Fruit fly (Drosophila melanogaster) whole organism, embryonic: ENCODE measurements around the gene CG43850.

ENCODE experiments used
- Ada2b ChIP-seq: fragments of 200-800 bp; sonication (Bioruptor generic); IDR thresholded peaks from 2 replicates; pipeline ENCODE4 v1.3.6; 2022; ENCODE audit warnings: missing biosample characterization, missing genetic modification characterization
- Awh ChIP-seq: fragments of 200-800 bp; sonication (Bioruptor generic); IDR thresholded peaks from 2 replicates; pipeline ENCODE4, ENCODE4 v1.3.6; 2022; ENCODE audit warnings: missing biosample characterization, missing genetic modification characterization
- Bdp1 ChIP-seq: fragments of 200-800 bp; sonication (Bioruptor generic); optimal IDR thresholded peaks from 3 replicates; lab custom pipeline; 2016; ENCODE audit warnings: missing biosample characterization, missing genetic modification characterization
- Bgb ChIP-seq: fragments of 200-800 bp; sonication (Bioruptor generic); IDR thresholded peaks from 2 replicates; pipeline ENCODE4 v1.3.6; 2022; ENCODE audit warnings: missing biosample characterization, missing genetic modification characterization; ENCODE audit not compliant: partially characterized antibody
- Bteb2 ChIP-seq: fragments of 200-800 bp; sonication (Bioruptor generic); optimal IDR thresholded peaks from 2 replicates; lab custom pipeline; 2016; ENCODE audit warnings: missing biosample characterization, missing genetic modification characterization
- CG10654 ChIP-seq: fragments of 200-800 bp; sonication (Bioruptor generic); optimal IDR thresholded peaks from 2 replicates; lab custom pipeline; 2016; ENCODE audit warnings: missing biosample characterization, missing genetic modification characterization
- CG11504 ChIP-seq: fragments of 200-800 bp; sonication (Bioruptor generic); optimal IDR thresholded peaks from 3 replicates; lab custom pipeline; 2019; ENCODE audit warnings: missing biosample characterization, mild to moderate bottlenecking, missing genetic modification characterization, moderate library complexity
- CG11723 ChIP-seq: fragments of 200-800 bp; sonication (Bioruptor generic); optimal IDR thresholded peaks from 2 replicates; lab custom pipeline; 2017; ENCODE audit warnings: missing biosample characterization, mild to moderate bottlenecking, missing genetic modification characterization
- CG1529 ChIP-seq: fragments of 200-800 bp; sonication (Bioruptor generic); optimal IDR thresholded peaks from 3 replicates; lab custom pipeline; 2018; ENCODE audit warnings: missing biosample characterization, missing genetic modification characterization
- CG2116 ChIP-seq: fragments of 200-800 bp; sonication (Bioruptor generic); optimal IDR thresholded peaks from 3 replicates; lab custom pipeline; 2018; ENCODE audit warnings: missing biosample characterization, mild to moderate bottlenecking, missing genetic modification characterization
- CG30403 ChIP-seq: fragments of 200-800 bp; sonication (Bioruptor generic); optimal IDR thresholded peaks from 3 replicates; lab custom pipeline; 2016; ENCODE audit warnings: missing biosample characterization, missing genetic modification characterization
- CG4328 ChIP-seq: fragments of 200-800 bp; sonication (Bioruptor generic); optimal IDR thresholded peaks from 3 replicates; lab custom pipeline; 2017; ENCODE audit warnings: missing biosample characterization, missing genetic modification reagents, missing genetic modification characterization
- CG4404 ChIP-seq: fragments of 200-800 bp; sonication (Bioruptor generic); IDR thresholded peaks from 2 replicates; pipeline ENCODE4 v1.3.6; 2022; ENCODE audit warnings: missing biosample characterization, missing genetic modification characterization
- CG6654 ChIP-seq: fragments of 200-800 bp; sonication (Bioruptor generic); optimal IDR thresholded peaks from 2 replicates; lab custom pipeline; 2017; ENCODE audit warnings: missing biosample characterization, mild to moderate bottlenecking, missing genetic modification characterization
- CG6791 ChIP-seq: fragments of 200-800 bp; sonication (Bioruptor generic); IDR thresholded peaks from 3 replicates; pipeline ENCODE4 v1.3.6; 2022; ENCODE audit warnings: missing biosample characterization, missing genetic modification characterization; ENCODE audit not compliant: partially characterized antibody
- CG8290 ChIP-seq, 3 experiments: fragments of 200-800 bp; sonication (Bioruptor generic); optimal IDR thresholded peaks; 2 replicates each; lab custom pipeline; 2016 to 2019; ENCODE audit warnings: missing biosample characterization in 3 of 3, missing genetic modification characterization in 3 of 3, mild to moderate bottlenecking in 2 of 3, moderate library complexity in 1 of 3
- CG8765 ChIP-seq: fragments of 200-800 bp; sonication (Bioruptor generic); IDR thresholded peaks from 2 replicates; pipeline ENCODE4 v1.3.6; 2022; ENCODE audit warnings: missing biosample characterization, missing genetic modification characterization
- CG8924 ChIP-seq: fragments of 200-800 bp; optimal IDR thresholded peaks from 3 replicates; lab custom pipeline; 2019; ENCODE audit warnings: missing biosample characterization, mild to moderate bottlenecking, missing genetic modification characterization, moderate library complexity
- CoRest ChIP-seq: fragments of 200-800 bp; sonication (Bioruptor generic); optimal IDR thresholded peaks from 3 replicates; lab custom pipeline; 2018; ENCODE audit warnings: missing biosample characterization, mild to moderate bottlenecking, missing genetic modification characterization, moderate library complexity
- Dip2 ChIP-seq: fragments of 200-800 bp; sonication (Bioruptor generic); IDR thresholded peaks from 2 replicates; pipeline ENCODE4 v1.3.6; 2022; ENCODE audit warnings: missing biosample characterization, missing genetic modification characterization
- Dip3 ChIP-seq: fragments of 200-800 bp; sonication (Bioruptor generic); optimal IDR thresholded peaks from 3 replicates; lab custom pipeline; 2016; ENCODE audit warnings: missing biosample characterization, missing genetic modification characterization
- Elba2 ChIP-seq: fragments of 200-800 bp; sonication (Bioruptor generic); optimal IDR thresholded peaks from 3 replicates; lab custom pipeline; 2016; ENCODE audit warnings: missing biosample characterization, missing genetic modification characterization
- Fer1 ChIP-seq: fragments of 200-800 bp; sonication (Bioruptor generic); optimal IDR thresholded peaks from 2 replicates; lab custom pipeline; 2017; ENCODE audit warnings: missing biosample characterization, mild to moderate bottlenecking, missing genetic modification characterization
- Fer2 ChIP-seq: fragments of 200-800 bp; sonication (Bioruptor generic); optimal IDR thresholded peaks from 2 replicates; lab custom pipeline; 2018; ENCODE audit warnings: missing biosample characterization, mild to moderate bottlenecking, missing genetic modification characterization, moderate library complexity
- Gsc ChIP-seq: fragments of 200-800 bp; sonication (Bioruptor generic); IDR thresholded peaks from 2 replicates; pipeline ENCODE4 v1.3.6; 2022; ENCODE audit warnings: missing biosample characterization, missing genetic modification characterization
- HmgZ ChIP-seq: fragments of 200-800 bp; sonication (Bioruptor generic); optimal IDR thresholded peaks from 2 replicates; lab custom pipeline; 2018; ENCODE audit warnings: missing biosample characterization, mild to moderate bottlenecking, missing genetic modification characterization
- Hr39 ChIP-seq: fragments of >200 bp; optimal IDR thresholded peaks from 2 replicates; lab custom pipeline; 2017
- NfI ChIP-seq: fragments of 200-800 bp; sonication (Bioruptor generic); optimal IDR thresholded peaks from 3 replicates; lab custom pipeline; 2018; ENCODE audit warnings: missing biosample characterization, mild to moderate bottlenecking, missing genetic modification characterization, moderate library complexity
- Poxn ChIP-seq: fragments of 200-800 bp; sonication (Bioruptor generic); IDR thresholded peaks from 2 replicates; pipeline ENCODE4 v1.3.6; 2022; ENCODE audit warnings: missing biosample characterization, missing genetic modification characterization
- Rx ChIP-seq: fragments of 200-800 bp; sonication (Bioruptor generic); IDR thresholded peaks from 2 replicates; pipeline ENCODE4 v1.3.6; 2022; ENCODE audit warnings: missing biosample characterization, missing genetic modification characterization
- aop ChIP-seq: fragments of 200-800 bp; sonication (Bioruptor generic); IDR thresholded peaks from 2 replicates; pipeline ENCODE4 v1.3.6; 2022; ENCODE audit warnings: missing biosample characterization, missing genetic modification characterization
- br ChIP-seq: fragments of >200 bp; optimal IDR thresholded peaks from 2 replicates; lab custom pipeline; 2017
- dm ChIP-seq: fragments of 200-800 bp; sonication (Bioruptor generic); optimal IDR thresholded peaks from 3 replicates; lab custom pipeline; 2016; ENCODE audit warnings: missing biosample characterization, missing genetic modification characterization
- dmrt99B ChIP-seq: fragments of 200-800 bp; sonication (Bioruptor generic); optimal IDR thresholded peaks from 2 replicates; lab custom pipeline; 2018; ENCODE audit warnings: missing biosample characterization, mild to moderate bottlenecking, missing genetic modification characterization, moderate library complexity
- esg ChIP-seq: fragments of 200-800 bp; sonication (Bioruptor generic); conservative IDR thresholded peaks from 2 replicates; pipeline ENCODE4 v1.3.6; 2022; ENCODE audit warnings: missing biosample characterization, missing genetic modification characterization
- fd96Cb ChIP-seq: fragments of 200-800 bp; sonication (Bioruptor generic); optimal IDR thresholded peaks from 2 replicates; lab custom pipeline; 2018; ENCODE audit warnings: missing biosample characterization, mild to moderate bottlenecking, missing genetic modification characterization, moderate library complexity
- hbn ChIP-seq: fragments of 200-800 bp; sonication (Bioruptor generic); IDR thresholded peaks from 2 replicates; pipeline ENCODE4 v1.3.6; 2022; ENCODE audit warnings: missing biosample characterization, missing genetic modification characterization; ENCODE audit not compliant: partially characterized antibody
- ind ChIP-seq: fragments of 200-800 bp; sonication (Bioruptor generic); optimal IDR thresholded peaks from 3 replicates; lab custom pipeline; 2016; ENCODE audit warnings: missing biosample characterization, missing genetic modification characterization
- jigr1 ChIP-seq: fragments of 200-800 bp; sonication (Bioruptor generic); IDR thresholded peaks from 3 replicates; pipeline ENCODE4 v1.3.6; 2022; ENCODE audit warnings: missing biosample characterization, missing genetic modification characterization
- kah ChIP-seq: fragments of 200-800 bp; sonication (Bioruptor generic); optimal IDR thresholded peaks from 2 replicates; lab custom pipeline; 2018; ENCODE audit warnings: missing biosample characterization, mild to moderate bottlenecking, missing genetic modification characterization
- luna ChIP-seq: fragments of 200-800 bp; sonication (Bioruptor generic); optimal IDR thresholded peaks from 2 replicates; lab custom pipeline; 2016; ENCODE audit warnings: missing biosample characterization, missing genetic modification characterization
- pb ChIP-seq: fragments of 200-800 bp; sonication (Bioruptor generic); optimal IDR thresholded peaks from 3 replicates; lab custom pipeline; 2016; ENCODE audit warnings: missing biosample characterization, missing genetic modification characterization
- pros ChIP-seq: fragments of 200-800 bp; sonication (Bioruptor generic); optimal IDR thresholded peaks from 3 replicates; lab custom pipeline; 2019; ENCODE audit warnings: missing biosample characterization, mild to moderate bottlenecking, missing genetic modification characterization, moderate library complexity
- rib ChIP-seq: fragments of 200-800 bp; sonication (Bioruptor generic); IDR thresholded peaks from 2 replicates; pipeline ENCODE4 v1.3.6; 2022; ENCODE audit warnings: missing biosample characterization, missing genetic modification characterization
- schlank ChIP-seq: fragments of 200-800 bp; sonication (Bioruptor generic); optimal IDR thresholded peaks from 2 replicates; lab custom pipeline; 2018; ENCODE audit warnings: missing biosample characterization, mild to moderate bottlenecking, missing genetic modification characterization
- scrt ChIP-seq: fragments of 200-800 bp; sonication (Bioruptor generic); optimal IDR thresholded peaks from 2 replicates; lab custom pipeline; 2018; ENCODE audit warnings: missing biosample characterization, mild to moderate bottlenecking, missing genetic modification characterization, moderate library complexity
- sens-2 ChIP-seq: fragments of 200-800 bp; sonication (Bioruptor generic); IDR thresholded peaks from 2 replicates; pipeline ENCODE4 v1.3.6; 2022; ENCODE audit warnings: missing biosample characterization, missing genetic modification characterization
- slp2 ChIP-seq: fragments of 200-800 bp; sonication (Bioruptor generic); optimal IDR thresholded peaks from 2 replicates; lab custom pipeline; 2016; ENCODE audit warnings: missing biosample characterization, missing genetic modification characterization
- ssp ChIP-seq: fragments of 200-800 bp; sonication (Bioruptor generic); IDR thresholded peaks from 2 replicates; pipeline ENCODE4 v1.3.6; 2022; ENCODE audit warnings: missing biosample characterization, missing genetic modification characterization
- tin ChIP-seq: fragments of 200-800 bp; sonication (Bioruptor generic); optimal IDR thresholded peaks from 3 replicates; lab custom pipeline; 2016; ENCODE audit warnings: missing biosample characterization, missing genetic modification characterization
- zen2 ChIP-seq: fragments of 200-800 bp; sonication (Bioruptor generic); IDR thresholded peaks from 3 replicates; pipeline ENCODE4 v1.3.6; 2022; ENCODE audit warnings: missing biosample characterization, missing genetic modification characterization; ENCODE audit not compliant: partially characterized antibody
- zfh1 ChIP-seq: fragments of 200-800 bp; sonication (Bioruptor generic); IDR thresholded peaks from 3 replicates; pipeline ENCODE4 v1.3.6; 2022; ENCODE audit warnings: missing biosample characterization, missing genetic modification characterization

The CG43850 gene

DNA sequence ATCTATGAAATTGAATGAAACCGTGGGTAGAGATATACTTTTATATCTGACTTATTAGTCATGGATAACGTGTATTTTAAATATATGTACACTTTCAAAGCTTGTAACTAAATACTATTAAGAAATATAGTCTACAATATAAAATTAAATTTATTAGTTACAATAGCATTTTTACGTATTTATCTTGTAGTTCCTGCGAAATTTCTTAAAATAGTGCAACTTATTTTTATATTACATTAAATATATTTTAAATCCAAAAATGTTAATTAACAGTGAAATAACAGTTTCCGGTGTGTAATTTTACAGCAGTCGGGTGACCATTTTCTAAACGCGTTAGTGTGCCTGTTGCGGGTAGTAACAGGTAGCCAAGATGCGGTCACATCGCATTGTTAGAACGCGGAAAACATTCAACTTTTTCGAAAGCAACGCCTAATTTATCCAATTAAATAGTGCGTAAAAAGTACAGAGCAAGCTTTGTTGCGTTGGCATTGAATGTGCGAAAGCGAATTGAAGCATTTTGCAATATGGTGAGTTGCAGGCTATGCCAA lies 16.5 kb upstream of the CG43850 start, which contains the start of the genes CG10859 and CG7110 (continued):
- TF ChIP-seq tin (GFP tag; lab: Kevin White, UChicago) (peak; percentile 11), HmgZ (tag; lab: Kevin White, UChicago) (peak; percentile 46), pros (GFP tag; lab: Kevin White, UChicago) (no peak), NfI (peak; percentile 78), ssp (GFP tag; lab: Robert Waterston, UW) (no peak), Ada2b (GFP tag; lab: Robert Waterston, UW) (no peak), br (lab: Kevin White, UChicago) (no peak), Fer1 (peak; percentile 77), Dip2 (no peak), jigr1 (GFP tag; lab: Robert Waterston, UW) (no peak), Rx (GFP tag; lab: Robert Waterston, UW) (no peak), hbn (GFP tag; lab: Robert Waterston, UW) (no peak), Bteb2 (GFP tag; lab: Kevin White, UChicago) (peak; percentile 34), fd96Cb (tag; lab: Kevin White, UChicago) (no peak), CG11723 (GFP tag; lab: Kevin White, UChicago) (peak; percentile 29), CG6654 (GFP tag; lab: Kevin White, UChicago) (no peak), CG10654 (GFP tag; lab: Kevin White, UChicago) (peak; percentile 18), Bdp1 (GFP tag; lab: Kevin White, UChicago) (no peak), pb (peak; percentile 27), Fer2 (tag; lab: Kevin White, UChicago) (peak; percentile 11), ind (no peak), CG1529 (GFP tag; lab: Kevin White, UChicago) (peak; percentile 3), esg (no peak), slp2 (GFP tag; lab: Kevin White, UChicago) (no peak), CG8765 (GFP tag; lab: Robert Waterston, UW) (no peak), zen2 (GFP tag; lab: Robert Waterston, UW) (no peak), Awh (no peak), dm (GFP tag; lab: Kevin White, UChicago) (peak; percentile 60), Poxn (GFP tag; lab: Robert Waterston, UW) (no peak), sens-2 (GFP tag; lab: Robert Waterston, UW) (peak; percentile 33; the same call in 1 of the 2 replicates), CG2116 (GFP tag; lab: Kevin White, UChicago) (peak; percentile 40), dmrt99B (tag; lab: Kevin White, UChicago) (peak; percentile 38), CG8924 (tag; lab: Kevin White, UChicago) (no peak), Bgb (GFP tag; lab: Robert Waterston, UW) (peak; percentile 29; the same call in 1 of the 2 replicates), CG30403 (GFP tag; lab: Kevin White, UChicago) (no peak), kah (GFP tag; lab: Kevin White, UChicago) (peak; percentile 89), luna (GFP tag; lab: Kevin White, UChicago) (no peak), aop (GFP tag; lab: Robert Waterston, UW) (0 out of 2 replicates have a peak, but pooled peaks have one; percentile 9), Dip3 (GFP tag; lab: Kevin White, UChicago) (no peak), rib (no peak), Gsc (no peak), CoRest (tag; lab: Kevin White, UChicago) (peak; percentile 64), CG4328 (GFP tag; lab: Kevin White, UChicago) (peak; percentile 59), CG11504 (peak; percentile 48), CG4404 (GFP tag; lab: Robert Waterston, UW) (no peak), scrt (peak; percentile 88), zfh1 (no peak), Elba2 (peak; percentile 66), Hr39 (lab: Kevin White, UChicago) (no peak), schlank (no peak), CG8290 (GFP tag; optimal IDR thresholded peaks at IDR 0.05; lab: Kevin White, UChicago) (no peak), CG8290 (tag; optimal IDR thresholded peaks at IDR 0.05; lab: Kevin White, UChicago) (peak in 1 of 2 experiments; percentile 76), CG6791 (no peak)
